Worm (Caenorhabditis elegans) whole organism, L2 larva: ENCODE measurements around the gene memb-2.
A peak's percentile ranks its signal among the peaks of the same experiment; 100 is the strongest.

ENCODE experiments used
- fos-1 ChIP-seq: fragments of 150-350 bp; optimal IDR thresholded peaks from 2 replicates; lab custom pipeline; 2014; ENCODE audit warnings: missing biosample characterization, missing genetic modification characterization
- mab-5 ChIP-seq: fragments of 150-350 bp; optimal IDR thresholded peaks from 2 replicates; lab custom pipeline; 2014; ENCODE audit warnings: missing biosample characterization, missing genetic modification characterization
- nhr-12 ChIP-seq: fragments of 150-350 bp; optimal IDR thresholded peaks from 2 replicates; lab custom pipeline; 2014; ENCODE audit warnings: missing biosample characterization, missing genetic modification characterization
- nhr-237 ChIP-seq: fragments of 150-350 bp; optimal IDR thresholded peaks from 2 replicates; lab custom pipeline; 2014; ENCODE audit warnings: missing biosample characterization, missing genetic modification characterization
- skn-1 ChIP-seq: sonication (generic microtip); optimal IDR thresholded peaks from 2 replicates; lab custom pipeline; 2017; ENCODE audit warnings: missing biosample characterization, missing genetic modification characterization
- snpc-4 ChIP-seq: fragments of 150-350 bp; optimal IDR thresholded peaks from 2 replicates; lab custom pipeline; 2014; ENCODE audit warnings: missing biosample characterization, missing genetic modification characterization
- unc-39 ChIP-seq: fragments of 150-350 bp; optimal IDR thresholded peaks from 2 replicates; lab custom pipeline; 2014; ENCODE audit warnings: missing biosample characterization, missing genetic modification characterization

ce11 chrV:5666036-5666729 lies 46.2 kb upstream of the memb-2 start, which contains the start of gene C14C11.7:
- TF ChIP-seq nhr-237 (no peak), nhr-12 (tag; lab: Kevin White, UChicago) (no peak), unc-39 (tag; lab: Kevin White, UChicago) (no peak), skn-1 (no peak), mab-5 (no peak), fos-1 (peak; percentile 1), snpc-4 (tag; lab: Kevin White, UChicago) (no peak)
